Worm (Caenorhabditis elegans): ENCODE data around the gene atg-4.2.

ce11 chrIV:11676054-11676453 lies 8.2 kb downstream of the atg-4.2 start, which contains the start of gene inx-9:
- TF ChIP-seq ama-1 (optimal IDR thresholded peaks at IDR 0.05) (no peak), pqm-1 (tag; optimal IDR thresholded peaks at IDR 0.05) (no peak), nhr-12 (tag; optimal IDR thresholded peaks at IDR 0.05) (no peak), egl-5 (tag; optimal IDR thresholded peaks at IDR 0.05) (no peak), elt-3 (tag; optimal IDR thresholded peaks at IDR 0.05) (no peak), unc-62 (GFP tag; optimal IDR thresholded peaks at IDR 0.05) (no peak), lin-39 (tag; optimal IDR thresholded peaks at IDR 0.05) (no peak), nhr-43 (tag; optimal IDR thresholded peaks at IDR 0.05; ENCODE audit: poor library complexity, severe bottlenecking) (no peak)
